Worm (Caenorhabditis elegans) whole organism, L4/young adult: Measurements from ENCODE around the gene srg-8.

Experiments
- W03F9.2 ChIP-seq: fragments of 150-350 bp; optimal IDR thresholded peaks from 2 replicates; lab custom pipeline; 2014; ENCODE audit warnings: missing biosample characterization, missing genetic modification characterization
- dao-5 ChIP-seq: sonication (generic microtip); optimal IDR thresholded peaks from 2 replicates; lab custom pipeline; 2016; ENCODE audit warnings: missing genotype, missing genetic modification characterization, moderate library complexity, missing compliant biosample characterization
- him-1 ChIP-seq: sonication (generic microtip); optimal IDR thresholded peaks from 2 replicates; lab custom pipeline; 2016; ENCODE audit warnings: missing genotype, missing genetic modification reagents, missing genetic modification characterization, missing compliant biosample characterization

Gene srg-8

ce11 chrIII:6279453-6279852 lies 24.8 kb upstream of the srg-8 start:
- no peak for TF ChIP-seq W03F9.2
- TF ChIP-seq him-1 (tag; lab: Kevin White, UChicago): no peak
- no peak for TF ChIP-seq dao-5

- TF ChIP-seq dao-5 (no peak), W03F9.2 (peak; percentile 80), him-1 (tag; lab: Kevin White, UChicago) (no peak)
Measured at ce11 chrIII:6278301-6278827, 23.7 kb upstream of the srg-8 start, which contains the start of gene C18F10.7. TSS of gene C18F10.7 (minus strand) at chrIII:6278351.

- TF ChIP-seq dao-5 (no peak), him-1 (tag; lab: Kevin White, UChicago) (no peak), W03F9.2 (no peak)
Measured at ce11 chrIII:6272868-6273267, 18.2 kb upstream of the srg-8 start, which contains the start of gene C18F10.2. TSS of gene C18F10.2 (plus strand) at chrIII:6273168.

- TF ChIP-seq dao-5 (no peak), W03F9.2 (no peak), him-1 (tag; lab: Kevin White, UChicago) (no peak)
Measured at ce11 chrIII:6270277-6270676, 15.6 kb upstream of the srg-8 start, which contains the start of gene srg-3. TSS of gene srg-3 (minus strand) at chrIII:6270377.

- TF ChIP-seq W03F9.2 (no peak), dao-5 (no peak), him-1 (tag; lab: Kevin White, UChicago) (no peak)
Measured at ce11 chrIII:6268061-6268460, 13.4 kb upstream of the srg-8 start, which contains the start of gene srg-7. TSS of gene srg-7 (minus strand) at chrIII:6268161.

- no peak for TF ChIP-seq dao-5
- no peak for TF ChIP-seq him-1 (tag; lab: Kevin White, UChicago)
Measured at ce11 chrIII:6265911-6266310, 11.3 kb upstream of the srg-8 start, which contains the start of gene srg-6. TSS of gene srg-6 (minus strand) at chrIII:6266011.

- TF ChIP-seq him-1 (tag; lab: Kevin White, UChicago) (no peak), dao-5 (no peak), W03F9.2 (no peak)
Measured at ce11 chrIII:6264447-6264846, 9.8 kb upstream of the srg-8 start, which contains the start of gene srg-5. TSS of gene srg-5 (minus strand) at chrIII:6264547.

- TF ChIP-seq him-1 (tag; lab: Kevin White, UChicago) (no peak), dao-5 (no peak)
Measured at ce11 chrIII:6261985-6262384, 7.3 kb upstream of the srg-8 start, which contains the start of gene srg-4. TSS of gene srg-4 (minus strand) at chrIII:6262085.

ce11 chrIII:6260115-6260514 lies 5.5 kb upstream of the srg-8 start, which contains the start of gene srg-2:
TSS of gene srg-2 (minus strand) at chrIII:6260215.
- TF ChIP-seq him-1 (tag; lab: Kevin White, UChicago) (no peak), dao-5 (no peak), W03F9.2 (no peak)

ce11 chrIII:6258262-6258661 lies 3.6 kb upstream of the srg-8 start, which contains the start of gene srg-1:
TSS of gene srg-1 (minus strand) at chrIII:6258362.
- no peak for TF ChIP-seq him-1 (tag; lab: Kevin White, UChicago)
- TF ChIP-seq dao-5: no peak
- no peak for TF ChIP-seq W03F9.2

ce11 chrIII:6256675-6257074 lies 2.0 kb upstream of the srg-8 start, which contains the start of gene srg-9:
TSS of gene srg-9 (minus strand) at chrIII:6256775.
- no peak for TF ChIP-seq dao-5
- no peak for TF ChIP-seq W03F9.2
- no peak for TF ChIP-seq him-1 (tag; lab: Kevin White, UChicago)

ce11 chrIII:6251511-6251910 lies 3.1 kb downstream of the srg-8 start, which contains the start of gene amdh-1:
TSS of gene amdh-1 (plus strand) at chrIII:6251811.
- TF ChIP-seq W03F9.2 (no peak), dao-5 (no peak), him-1 (tag; lab: Kevin White, UChicago) (no peak)

- TF ChIP-seq him-1 (tag; lab: Kevin White, UChicago) (no peak), dao-5 (no peak), W03F9.2 (no peak)
Measured at ce11 chrIII:6248064-6248687, 6.5 kb downstream of the srg-8 start, which contains the start of the genes gen-1 and stt-3. TSS of gene gen-1 (minus strand) at chrIII:6248158. TSS of gene stt-3 (plus strand) at chrIII:6248637.

ce11 chrIII:6245728-6246127 lies 8.9 kb downstream of the srg-8 start, which contains the start of gene bcas-2:
TSS of gene bcas-2 (minus strand) at chrIII:6245828.
- TF ChIP-seq dao-5 (no peak), W03F9.2 (no peak), him-1 (tag; lab: Kevin White, UChicago) (no peak)

ce11 chrIII:6240528-6240927 lies 14.1 kb downstream of the srg-8 start, which contains the start of gene T12A2.3:
TSS of gene T12A2.3 (plus strand) at chrIII:6240828.
- no peak for TF ChIP-seq W03F9.2
- TF ChIP-seq dao-5: no peak
- TF ChIP-seq him-1 (tag; lab: Kevin White, UChicago): no peak
